Fruit fly (Drosophila melanogaster) whole organism, pupa: ENCODE measurements around the gene CG31141.

ENCODE experiments used
- CG13204 ChIP-seq: fragments of 200-800 bp; sonication (Bioruptor generic); optimal IDR thresholded peaks from 2 replicates; lab custom pipeline; 2018; ENCODE audit warnings: missing biosample characterization, mild to moderate bottlenecking, missing genetic modification characterization, moderate library complexity
- CG32121 ChIP-seq: fragments of 200-800 bp; sonication (Bioruptor generic); IDR thresholded peaks from 2 replicates; pipeline ENCODE4 v1.3.6; 2022; ENCODE audit warnings: missing biosample characterization, missing genetic modification characterization
- CG34367 ChIP-seq: fragments of 200-800 bp; sonication (Bioruptor generic); optimal IDR thresholded peaks from 2 replicates; lab custom pipeline; 2018; ENCODE audit warnings: missing biosample characterization, mild to moderate bottlenecking, missing genetic modification characterization
- CG8301 ChIP-seq: fragments of 200-800 bp; sonication (Bioruptor generic); optimal IDR thresholded peaks from 2 replicates; lab custom pipeline; 2018; ENCODE audit warnings: missing biosample characterization, mild to moderate bottlenecking, missing genetic modification characterization
- CG9948 ChIP-seq: fragments of 200-800 bp; sonication (Bioruptor generic); optimal IDR thresholded peaks from 2 replicates; lab custom pipeline; 2018; ENCODE audit warnings: missing biosample characterization, mild to moderate bottlenecking, missing genetic modification characterization, moderate library complexity
- D1 ChIP-seq: fragments of 200-800 bp; sonication (Bioruptor generic); optimal IDR thresholded peaks from 2 replicates; lab custom pipeline; 2018; ENCODE audit warnings: missing biosample characterization, mild to moderate bottlenecking, missing genetic modification characterization, moderate library complexity
- Pif1B ChIP-seq: fragments of 200-800 bp; sonication (Bioruptor generic); optimal IDR thresholded peaks from 3 replicates; lab custom pipeline; 2016; ENCODE audit warnings: missing biosample characterization, missing genetic modification characterization

dm6 chr3R:23876699-23877098 is 46.4 kb upstream of the CG31141 start:
- TF ChIP-seq CG13204 (GFP tag; lab: Kevin White, UChicago) (no peak), CG8301 (tag; lab: Kevin White, UChicago) (no peak), Pif1B (no peak), D1 (tag; lab: Kevin White, UChicago) (no peak), CG34367 (no peak), CG32121 (GFP tag; lab: Robert Waterston, UW) (no peak), CG9948 (tag; lab: Kevin White, UChicago) (no peak)
